Worm (Caenorhabditis elegans): ENCODE measurements around the gene cku-80.

cku-80 gene

ce11 chrIII:4444492-4444891 is 24.8 kb downstream of the cku-80 start:
- TF ChIP-seq let-526 (GFP tag; IDR thresholded peaks at IDR 0.05), result no peak
- no peak for TF ChIP-seq ceh-100 (GFP tag; IDR thresholded peaks at IDR 0.05)
- TF ChIP-seq xnd-1 (tag; optimal IDR thresholded peaks at IDR 0.05), result no peak
- TF ChIP-seq let-607 (tag; optimal IDR thresholded peaks at IDR 0.05), result no peak
- no peak for TF ChIP-seq pha-4 (tag; optimal IDR thresholded peaks at IDR 0.05)
- no peak for TF ChIP-seq madf-6 (GFP tag; IDR thresholded peaks at IDR 0.05)
- no peak for TF ChIP-seq mes-4 (tag; optimal IDR thresholded peaks at IDR 0.05)
- TF ChIP-seq F55B11.4 (tag; optimal IDR thresholded peaks at IDR 0.05; ENCODE audit: borderline replicate concordance, insufficient read depth), result no peak
- TF ChIP-seq F57C9.4 (tag; optimal IDR thresholded peaks at IDR 0.05), result no peak
- TF ChIP-seq lin-35 (GFP tag; optimal IDR thresholded peaks at IDR 0.05), result no peak
- TF ChIP-seq cebp-1 (GFP tag; IDR thresholded peaks at IDR 0.05), result no peak
- TF ChIP-seq cebp-1 (tag; optimal IDR thresholded peaks at IDR 0.05), result no peak
- TF ChIP-seq athp-1 (tag; optimal IDR thresholded peaks at IDR 0.05), result no peak
- no peak for TF ChIP-seq F10E7.11 (tag; optimal IDR thresholded peaks at IDR 0.05)

ce11 chrIII:4448029-4448428 is 28.4 kb downstream of the cku-80 start:
- TF ChIP-seq ztf-22 (GFP tag; optimal IDR thresholded peaks at IDR 0.05) (no peak), pbrm-1 (GFP tag; IDR thresholded peaks at IDR 0.05) (no peak), unc-62 (GFP tag; optimal IDR thresholded peaks at IDR 0.05) (peak; percentile 92), F23B12.7 (tag; optimal IDR thresholded peaks at IDR 0.05; ENCODE audit: insufficient read depth) (no peak)

ce11 chrIII:4449357-4449756 is 29.7 kb downstream of the cku-80 start:
- TF ChIP-seq ztf-28 (GFP tag; IDR thresholded peaks at IDR 0.05), result 0 out of 2 replicates have a peak, but pooled peaks have one; percentile 36
- peak; percentile 72 for TF ChIP-seq him-1 (tag; optimal IDR thresholded peaks at IDR 0.05)
- TF ChIP-seq cebp-1 (GFP tag; IDR thresholded peaks at IDR 0.05), result no peak
- no peak for TF ChIP-seq cebp-1 (tag; optimal IDR thresholded peaks at IDR 0.05)
- peak; percentile 57 for TF ChIP-seq hlh-12 (tag; optimal IDR thresholded peaks at IDR 0.05)
- peak; percentile 93 for TF ChIP-seq tbp1 (GFP tag; optimal IDR thresholded peaks at IDR 0.05)
- TF ChIP-seq D2030.7 (GFP tag; IDR thresholded peaks at IDR 0.05), result peak; percentile 69; the same call in 1 of the 2 replicates
- 0 out of 2 replicates have a peak, but pooled peaks have one; percentile 14 for TF ChIP-seq madf-8 (GFP tag; conservative IDR thresholded peaks at IDR 0.05)
- 0 out of 2 replicates have a peak, but pooled peaks have one; percentile 12 for TF ChIP-seq Y53F4B.3 (GFP tag; IDR thresholded peaks at IDR 0.05)
- peak; percentile 27 for TF ChIP-seq madf-10 (tag; optimal IDR thresholded peaks at IDR 0.05)
- TF ChIP-seq ztf-18 (tag; optimal IDR thresholded peaks at IDR 0.05), result peak; percentile 73
- TF ChIP-seq ztf-25 (GFP tag; IDR thresholded peaks at IDR 0.05), result 0 out of 2 replicates have a peak, but pooled peaks have one; percentile 47
- no peak for TF ChIP-seq F57C9.4 (tag; optimal IDR thresholded peaks at IDR 0.05)
- TF ChIP-seq hsf-1 (GFP tag; IDR thresholded peaks at IDR 0.05), result no peak
- TF ChIP-seq lin-54 (GFP tag; optimal IDR thresholded peaks at IDR 0.05), result peak; percentile 41
- no peak for TF ChIP-seq T26A5.8 (tag; optimal IDR thresholded peaks at IDR 0.05)
- TF ChIP-seq efl-1 (GFP tag; optimal IDR thresholded peaks at IDR 0.05), result peak; percentile 13
- no peak for TF ChIP-seq dpff-1 (tag; optimal IDR thresholded peaks at IDR 0.05)
- TF ChIP-seq chd-7 (tag; optimal IDR thresholded peaks at IDR 0.05), result no peak
- peak; percentile 69 for TF ChIP-seq madf-6 (GFP tag; IDR thresholded peaks at IDR 0.05)
- no peak for TF ChIP-seq dpl-1 (GFP tag; optimal IDR thresholded peaks at IDR 0.05)
- TF ChIP-seq F33H1.4 (GFP tag; IDR thresholded peaks at IDR 0.05), result peak; percentile 27; the same call in 1 of the 2 replicates
- no peak for TF ChIP-seq aptf-3 (GFP tag; IDR thresholded peaks at IDR 0.05)
- no peak for TF ChIP-seq ztf-22 (GFP tag; optimal IDR thresholded peaks at IDR 0.05)
- peak; percentile 62 for TF ChIP-seq F49E8.2 (tag; optimal IDR thresholded peaks at IDR 0.05; ENCODE audit: insufficient read depth)
- peak; percentile 71 for TF ChIP-seq B0261.1 (tag; optimal IDR thresholded peaks at IDR 0.05)
- peak; percentile 23 for TF ChIP-seq T07F8.4 (tag; optimal IDR thresholded peaks at IDR 0.05)
- TF ChIP-seq F10E7.11 (tag; optimal IDR thresholded peaks at IDR 0.05), result no peak
- peak; percentile 40 for TF ChIP-seq nhr-80 (tag; optimal IDR thresholded peaks at IDR 0.05)
- TF ChIP-seq nhr-90 (tag; optimal IDR thresholded peaks at IDR 0.05), result peak; percentile 33
- TF ChIP-seq Y67H2A.10 (GFP tag; conservative IDR thresholded peaks at IDR 0.05), result no peak
- peak; percentile 61; the same call in 1 of the 2 replicates for TF ChIP-seq pbrm-1 (GFP tag; IDR thresholded peaks at IDR 0.05)
- no peak for TF ChIP-seq ZK185.1 (tag; optimal IDR thresholded peaks at IDR 0.05; ENCODE audit: poor library complexity, severe bottlenecking)
- TF ChIP-seq snpc-1.3 (tag; optimal IDR thresholded peaks at IDR 0.05; ENCODE audit: insufficient read depth), result peak; percentile 55

All from whole organism, young adult.